Worm (Caenorhabditis elegans): ENCODE measurements around the gene Y50D7A.8.

DNA sequence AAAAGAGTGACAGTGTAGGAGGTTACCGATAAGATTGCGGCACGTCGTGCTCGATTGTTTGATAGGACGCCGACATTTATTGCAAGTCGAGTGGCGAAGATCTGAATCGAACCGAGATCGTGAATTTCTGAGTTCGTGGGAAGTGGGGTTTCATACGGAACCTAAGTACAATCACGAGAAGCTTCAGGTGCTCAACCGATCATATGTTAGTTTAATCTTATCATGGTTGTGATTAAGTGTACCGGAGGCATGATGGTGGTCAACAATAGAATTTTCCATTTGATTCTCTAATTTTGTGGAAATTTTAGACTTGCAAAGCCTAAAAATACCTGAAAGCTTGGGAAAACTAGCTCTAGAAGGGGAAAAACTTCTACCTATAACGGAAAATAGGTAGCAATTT is 44.6 kb downstream of the Y50D7A.8 start, which contains the start of gene ads-1:
- no peak for TF ChIP-seq nhr-11 (tag; optimal IDR thresholded peaks at IDR 0.05)
- TF ChIP-seq nhr-237 (tag; optimal IDR thresholded peaks at IDR 0.05), result no peak
- TF ChIP-seq snpc-4 (tag; optimal IDR thresholded peaks at IDR 0.05), result no peak
- no peak for TF ChIP-seq F13H6.1 (tag; optimal IDR thresholded peaks at IDR 0.05)
- no peak for TF ChIP-seq ama-1 (optimal IDR thresholded peaks at IDR 0.05)
